Worm (Caenorhabditis elegans) whole organism, L4 larva: ENCODE results near the gene tag-120.

Experiments used
- D1046.2 ChIP-seq: fragments of 200-800 bp; sonication (Bioruptor generic); IDR thresholded peaks from 2 replicates; pipeline ENCODE4 v1.3.6; 2022; ENCODE audit warnings: missing genetic modification characterization, missing compliant biosample characterization
- F10B5.3 ChIP-seq: sonication (generic microtip); optimal IDR thresholded peaks from 2 replicates; lab custom pipeline; 2016; ENCODE audit warnings: mild to moderate bottlenecking, missing genetic modification characterization, missing compliant biosample characterization
- F26F4.8 ChIP-seq: fragments of 200-800 bp; sonication (Bioruptor generic); conservative IDR thresholded peaks from 2 replicates; pipeline ENCODE4 v1.3.6; 2022; ENCODE audit warnings: missing genetic modification characterization, missing compliant biosample characterization
- R02D3.7 ChIP-seq: fragments of 150-350 bp; sonication (generic microtip); optimal IDR thresholded peaks from 3 replicates; lab custom pipeline; 2014; ENCODE audit warnings: missing biosample characterization, missing genetic modification characterization
- Y105C5A.15 ChIP-seq: fragments of 200-800 bp; sonication (Bioruptor generic); IDR thresholded peaks from 2 replicates; pipeline ENCODE4 v1.3.6; 2022; ENCODE audit warnings: missing genetic modification characterization, missing compliant biosample characterization
- Y48G9A.11 ChIP-seq: fragments of 200-800 bp; sonication (Bioruptor generic); IDR thresholded peaks from 2 replicates; pipeline ENCODE4 v1.3.6; 2022; ENCODE audit warnings: missing genetic modification reagents, missing genetic modification characterization, missing compliant biosample characterization
- ZK337.2 ChIP-seq: fragments of 200-800 bp; sonication (Bioruptor generic); IDR thresholded peaks from 2 replicates; pipeline ENCODE4 v1.3.6; 2022; ENCODE audit warnings: missing genetic modification reagents, missing genetic modification characterization, missing compliant biosample characterization
- ZK546.5 ChIP-seq, 2 experiments: sonication (generic microtip); optimal IDR thresholded peaks; 2 replicates each; lab custom pipeline; 2017; ENCODE audit warnings: missing biosample characterization in 2 of 2, missing genetic modification characterization in 2 of 2
- aha-1 ChIP-seq: fragments of 150-350 bp; peaks from one replicate; lab custom pipeline; 2014; ENCODE audit warnings: missing biosample characterization, missing genetic modification characterization
- aly-2 ChIP-seq: sonication (generic microtip); optimal IDR thresholded peaks from 2 replicates; lab custom pipeline; 2018; ENCODE audit warnings: missing biosample characterization, missing genetic modification characterization
- ceh-62 ChIP-seq: sonication (generic microtip); optimal IDR thresholded peaks from 2 replicates; lab custom pipeline; 2017; ENCODE audit warnings: missing biosample characterization, missing genetic modification characterization
- ceh-82 ChIP-seq: sonication (generic microtip); optimal IDR thresholded peaks from 2 replicates; lab custom pipeline; 2017; ENCODE audit warnings: missing biosample characterization, missing genetic modification characterization
- ces-1 ChIP-seq: fragments of 150-350 bp; sonication (generic microtip); optimal IDR thresholded peaks from 4 replicates; lab custom pipeline; 2014; ENCODE audit warnings: missing biosample characterization, missing genetic modification reagents, missing genetic modification characterization
- ctbp-1 ChIP-seq: fragments of 200-800 bp; sonication (Bioruptor generic); IDR thresholded peaks from 2 replicates; pipeline ENCODE4 v1.3.6; 2022; ENCODE audit warnings: missing genetic modification reagents, missing genetic modification characterization, missing compliant biosample characterization
- daf-16 ChIP-seq, 3 experiments: sonication (generic microtip); optimal IDR thresholded peaks; 2 replicates each; lab custom pipeline; 2016 to 2017; ENCODE audit warnings: missing genetic modification characterization in 3 of 3, missing genetic modification reagents in 3 of 3, mild to moderate bottlenecking in 2 of 3, missing compliant biosample characterization in 2 of 3, missing biosample characterization in 1 of 3, moderate library complexity in 1 of 3
- daf-8 ChIP-seq: fragments of 200-800 bp; sonication (Bioruptor generic); IDR thresholded peaks from 2 replicates; pipeline ENCODE4 v1.3.6; 2022; ENCODE audit warnings: missing genetic modification characterization, missing compliant biosample characterization
- dmd-8 ChIP-seq: fragments of 200-800 bp; sonication (Bioruptor generic); IDR thresholded peaks from 2 replicates; pipeline ENCODE4 v1.3.6; 2022; ENCODE audit warnings: missing genetic modification characterization, missing compliant biosample characterization
- dmd-9 ChIP-seq: fragments of 200-800 bp; sonication (Bioruptor generic); IDR thresholded peaks from 2 replicates; pipeline ENCODE4 v1.3.6; 2022; ENCODE audit warnings: missing genetic modification reagents, missing genetic modification characterization, missing compliant biosample characterization
- dve-1 ChIP-seq: sonication (generic microtip); optimal IDR thresholded peaks from 2 replicates; lab custom pipeline; 2017; ENCODE audit warnings: antibody characterized with exemption, mild to moderate bottlenecking, missing genetic modification characterization, missing compliant biosample characterization; ENCODE audit not compliant: insufficient read depth
- fos-1 ChIP-seq: fragments of 150-350 bp; optimal IDR thresholded peaks from 2 replicates; lab custom pipeline; 2014; ENCODE audit warnings: missing biosample characterization, missing genetic modification characterization
- hlh-11 ChIP-seq: fragments of 200-800 bp; sonication (Bioruptor generic); optimal IDR thresholded peaks from 2 replicates; lab custom pipeline; 2018; ENCODE audit warnings: mild to moderate bottlenecking, missing genetic modification characterization, missing compliant biosample characterization
- lin-39 ChIP-seq: fragments of 150-350 bp; optimal IDR thresholded peaks from 2 replicates; lab custom pipeline; 2014; ENCODE audit warnings: missing biosample characterization, missing genetic modification reagents, missing genetic modification characterization
- lir-3 ChIP-seq: sonication (generic microtip); optimal IDR thresholded peaks from 2 replicates; lab custom pipeline; 2016; ENCODE audit warnings: mild to moderate bottlenecking, missing genetic modification characterization, missing compliant biosample characterization
- lsy-2 ChIP-seq, 2 experiments: fragments of 150-350 bp in 1 of 2; sonication (generic microtip) in 1 of 2; optimal IDR thresholded peaks; 2 replicates each; lab custom pipeline; 2014 to 2017; ENCODE audit warnings: missing biosample characterization in 2 of 2, missing genetic modification characterization in 2 of 2
- madf-5 ChIP-seq, 2 experiments: fragments of 200-800 bp; sonication (Bioruptor generic); IDR thresholded peaks; 2 replicates each; pipeline ENCODE4 v1.3.6; 2022; ENCODE audit warnings: missing compliant biosample characterization in 2 of 2, missing genetic modification characterization in 2 of 2
- mdl-1 ChIP-seq, 2 experiments: fragments of 150-350 bp in 1 of 2; sonication (generic microtip) in 1 of 2; optimal IDR thresholded peaks; 2 replicates each; lab custom pipeline; 2014 to 2017; ENCODE audit warnings: missing biosample characterization in 2 of 2, missing genetic modification characterization in 2 of 2
- mes-2 ChIP-seq: sonication (generic microtip); optimal IDR thresholded peaks from 2 replicates; lab custom pipeline; 2016; ENCODE audit warnings: missing genotype, mild to moderate bottlenecking, missing genetic modification characterization, missing compliant biosample characterization; ENCODE audit not compliant: poor library complexity, severe bottlenecking
- nhr-10 ChIP-seq: fragments of 150-350 bp; optimal IDR thresholded peaks from 2 replicates; lab custom pipeline; 2014; ENCODE audit warnings: missing biosample characterization, missing genetic modification characterization
- nhr-11 ChIP-seq: fragments of 150-350 bp; optimal IDR thresholded peaks from 2 replicates; lab custom pipeline; 2014; ENCODE audit warnings: missing biosample characterization, missing genetic modification characterization
- nhr-76 ChIP-seq: fragments of 150-350 bp; optimal IDR thresholded peaks from 2 replicates; lab custom pipeline; 2014; ENCODE audit warnings: missing biosample characterization, missing genetic modification characterization
- rbr-2 ChIP-seq: sonication (generic microtip); optimal IDR thresholded peaks from 2 replicates; lab custom pipeline; 2016; ENCODE audit warnings: missing genotype, missing genetic modification characterization, missing compliant biosample characterization
- saeg-2 ChIP-seq: fragments of 200-800 bp; sonication (Bioruptor generic); IDR thresholded peaks from 2 replicates; pipeline ENCODE4 v1.3.6; 2022; ENCODE audit warnings: missing genetic modification reagents, missing genetic modification characterization, missing compliant biosample characterization
- skn-1 ChIP-seq: fragments of 150-350 bp; optimal IDR thresholded peaks from 2 replicates; lab custom pipeline; 2014; ENCODE audit warnings: missing biosample characterization, missing genetic modification characterization
- snpc-4 ChIP-seq: fragments of 150-350 bp; optimal IDR thresholded peaks from 2 replicates; lab custom pipeline; 2014; ENCODE audit warnings: missing biosample characterization, missing genetic modification characterization
- vab-7 ChIP-seq: fragments of 200-800 bp; sonication (Bioruptor generic); IDR thresholded peaks from 2 replicates; pipeline ENCODE4 v1.3.6; 2022; ENCODE audit warnings: missing genetic modification reagents, missing genetic modification characterization, missing compliant biosample characterization
- zfp-3 ChIP-seq: fragments of 200-800 bp; sonication (Bioruptor generic); conservative IDR thresholded peaks from 2 replicates; pipeline ENCODE4 v1.3.6; 2022; ENCODE audit warnings: missing genetic modification reagents, missing genetic modification characterization, missing compliant biosample characterization
- zip-11 ChIP-seq: fragments of 200-800 bp; sonication (Bioruptor generic); IDR thresholded peaks from 2 replicates; pipeline ENCODE4 v1.3.6; 2022; ENCODE audit warnings: missing genetic modification characterization, missing compliant biosample characterization
- zip-2 ChIP-seq: fragments of 150-350 bp; optimal IDR thresholded peaks from 2 replicates; lab custom pipeline; 2014; ENCODE audit warnings: missing biosample characterization, missing genetic modification characterization

The tag-120 gene

ce11 chrV:9755725-9756124 is 46.1 kb upstream of the tag-120 start, which contains the start of gene F58E6.8:
F58E6.8 (minus strand) TSS chrV:9755825.
- TF ChIP-seq Y48G9A.11 (GFP tag; lab: Robert Waterston, UW) (no peak), F26F4.8 (GFP tag; lab: Robert Waterston, UW) (no peak), R02D3.7 (tag; lab: Kevin White, UChicago) (no peak), nhr-10 (tag; lab: Kevin White, UChicago) (no peak), rbr-2 (tag; lab: Kevin White, UChicago) (no peak), D1046.2 (GFP tag; lab: Robert Waterston, UW) (no peak), ceh-62 (no peak)
- TF ChIP-seq, all 104 proteins: peak for 0

DNA sequence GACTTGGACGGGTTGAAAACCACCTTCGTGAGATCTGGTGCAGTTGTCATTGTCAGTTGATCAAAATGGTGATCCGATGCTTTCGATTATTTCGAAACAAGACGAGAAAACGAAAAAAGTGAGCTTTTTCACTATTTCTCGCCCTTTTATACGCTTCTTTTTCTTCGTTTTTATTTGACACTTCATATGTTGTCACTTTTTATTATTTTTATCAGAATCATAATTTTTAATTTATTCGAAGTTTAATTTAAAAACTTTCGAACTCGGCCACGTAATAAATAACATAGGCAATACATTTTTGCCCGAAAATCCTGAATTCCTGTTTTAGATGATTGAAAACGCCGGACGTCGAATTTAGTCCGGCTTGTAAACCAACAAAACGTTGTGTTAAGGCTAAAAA is 44.8 kb upstream of the tag-120 start, which contains the start of gene F58E6.5:
TSS of gene F58E6.5 (minus strand) at position 101 of the 400 bp plus-strand sequence.
- TF ChIP-seq mdl-1 (tag; optimal IDR thresholded peaks at IDR 0.05; lab: Kevin White, UChicago): no peak
- no peak for TF ChIP-seq fos-1 (tag; lab: Kevin White, UChicago)

ce11 chrV:9753554-9753953 is 43.9 kb upstream of the tag-120 start:
- TF ChIP-seq lin-39 (tag; lab: Kevin White, UChicago) (no peak), dmd-8 (GFP tag; lab: Robert Waterston, UW) (0 out of 2 replicates have a peak, but pooled peaks have one; percentile 53), ZK337.2 (no peak), madf-5 (GFP tag; IDR thresholded peaks at IDR 0.05; lab: Robert Waterston, UW) (no peak)
- TF ChIP-seq, all 104 proteins: peak for 1

ce11 chrV:9752918-9753317 is 43.3 kb upstream of the tag-120 start, which contains the start of gene F58E6.6:
F58E6.6 (minus strand) TSS chrV:9753018.
- no peak for TF ChIP-seq nhr-11
- TF ChIP-seq vab-7 (GFP tag; lab: Robert Waterston, UW): no peak
- TF ChIP-seq skn-1 (tag; lab: Kevin White, UChicago): no peak
- no peak for TF ChIP-seq Y48G9A.11 (GFP tag; lab: Robert Waterston, UW)
- TF ChIP-seq fos-1 (tag; lab: Kevin White, UChicago): no peak
- no peak for TF ChIP-seq zip-2
- TF ChIP-seq Y105C5A.15 (GFP tag; lab: Robert Waterston, UW): no peak
- TF ChIP-seq dve-1: no peak
- no peak for TF ChIP-seq nhr-10 (tag; lab: Kevin White, UChicago)
- TF ChIP-seq dmd-9: no peak
- no peak for TF ChIP-seq zip-11 (GFP tag; lab: Robert Waterston, UW)
- TF ChIP-seq F10B5.3 (tag; lab: Kevin White, UChicago): no peak
- no peak for TF ChIP-seq aly-2 (tag; lab: Kevin White, UChicago)
- no peak for TF ChIP-seq ceh-62
- no peak for TF ChIP-seq R02D3.7 (tag; lab: Kevin White, UChicago)
- no peak for TF ChIP-seq lir-3 (tag; lab: Kevin White, UChicago)
- TF ChIP-seq lsy-2 (tag; optimal IDR thresholded peaks at IDR 0.05; lab: Kevin White, UChicago): no peak

DNA sequence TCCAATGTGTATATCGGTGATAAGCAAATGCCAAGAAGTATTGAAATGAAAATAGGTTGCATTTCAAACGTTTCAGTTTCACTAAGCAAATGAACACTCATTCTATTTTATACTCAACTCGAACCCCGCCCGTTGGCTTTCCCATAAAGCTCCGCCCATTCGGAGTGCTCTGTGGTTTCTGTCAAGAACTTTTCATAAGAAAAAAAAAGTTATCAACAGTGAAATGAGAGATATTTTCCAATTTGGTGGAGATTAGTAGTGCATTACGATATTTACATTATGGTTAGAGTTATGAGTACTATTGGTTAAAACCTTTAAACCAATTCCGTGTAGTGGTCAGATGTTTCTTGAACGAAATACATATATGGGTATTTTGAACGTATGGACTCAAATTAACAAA is 40.7 kb upstream of the tag-120 start, which contains the start of gene F58E6.4:
TSS of gene F58E6.4 (minus strand) at position 101 of the 400 bp plus-strand sequence.
- TF ChIP-seq daf-16 (GFP tag; optimal IDR thresholded peaks at IDR 0.05; lab: Kevin White, UChicago): no peak
- no peak for TF ChIP-seq daf-16 (tag; optimal IDR thresholded peaks at IDR 0.05; lab: Kevin White, UChicago)
- no peak for TF ChIP-seq mes-2 (tag; lab: Kevin White, UChicago)
- no peak for TF ChIP-seq ZK546.5 (tag; optimal IDR thresholded peaks at IDR 0.05; lab: Kevin White, UChicago)
- TF ChIP-seq zfp-3 (GFP tag; lab: Robert Waterston, UW): no peak
- no peak for TF ChIP-seq hlh-11 (tag; lab: Kevin White, UChicago)
- TF ChIP-seq, all 104 proteins: peak for 0

- TF ChIP-seq ceh-82 (tag; lab: Kevin White, UChicago): no peak
- no peak for TF ChIP-seq nhr-76 (tag; lab: Kevin White, UChicago)
- TF ChIP-seq D1046.2 (GFP tag; lab: Robert Waterston, UW): no peak
- TF ChIP-seq snpc-4 (tag; lab: Kevin White, UChicago): no peak
- TF ChIP-seq hlh-11 (tag; lab: Kevin White, UChicago): no peak
- TF ChIP-seq dve-1: no peak
- no peak for TF ChIP-seq saeg-2
- TF ChIP-seq daf-8 (GFP tag; lab: Robert Waterston, UW): no peak
- TF ChIP-seq aha-1 (tag; lab: Kevin White, UChicago): no peak
- TF ChIP-seq ces-1 (GFP tag; lab: Kevin White, UChicago): no peak
- no peak for TF ChIP-seq ctbp-1 (GFP tag; lab: Robert Waterston, UW)
- TF ChIP-seq, all 104 proteins: peak for 0
Measured at ce11 chrV:9744934-9745333, 35.3 kb upstream of the tag-120 start, which contains the start of gene F58E6.13. F58E6.13 (plus strand) TSS chrV:9745234.
